Worm (Caenorhabditis elegans) whole organism, late embryonic: ENCODE data around the gene F22F7.11.

Experiments
- F13H6.1 ChIP-seq: sonication (generic microtip); optimal IDR thresholded peaks from 2 replicates; lab custom pipeline; 2016; ENCODE audit warnings: missing genetic modification characterization, missing compliant biosample characterization
- T23F11.4 ChIP-seq: fragments of 200-800 bp; sonication (Bioruptor generic); optimal IDR thresholded peaks from 2 replicates; lab custom pipeline; 2018; ENCODE audit warnings: mild to moderate bottlenecking, missing genetic modification characterization, missing compliant biosample characterization
- ceh-18 ChIP-seq: sonication (generic microtip); optimal IDR thresholded peaks from 2 replicates; lab custom pipeline; 2016; ENCODE audit warnings: missing genetic modification characterization, missing compliant biosample characterization
- elt-4 ChIP-seq: sonication (generic microtip); optimal IDR thresholded peaks from 2 replicates; lab custom pipeline; 2016; ENCODE audit warnings: missing genetic modification characterization, missing compliant biosample characterization
- hlh-30 ChIP-seq: sonication (generic microtip); optimal IDR thresholded peaks from 2 replicates; lab custom pipeline; 2017; ENCODE audit warnings: antibody characterized with exemption, missing genetic modification characterization, missing compliant biosample characterization; ENCODE audit not compliant: insufficient read depth
- pha-2 ChIP-seq: sonication (generic microtip); optimal IDR thresholded peaks from 2 replicates; lab custom pipeline; 2017; ENCODE audit warnings: mild to moderate bottlenecking, missing genetic modification characterization, missing compliant biosample characterization
- sox-2 ChIP-seq: fragments of 200-800 bp; sonication (Bioruptor generic); IDR thresholded peaks from 2 replicates; pipeline ENCODE4 v1.3.6; 2022; ENCODE audit warnings: missing genetic modification reagents, missing genetic modification characterization, missing compliant biosample characterization
- tbx-2 ChIP-seq: sonication (generic microtip); optimal IDR thresholded peaks from 2 replicates; lab custom pipeline; 2016; ENCODE audit warnings: missing genetic modification characterization, missing compliant biosample characterization

DNA sequence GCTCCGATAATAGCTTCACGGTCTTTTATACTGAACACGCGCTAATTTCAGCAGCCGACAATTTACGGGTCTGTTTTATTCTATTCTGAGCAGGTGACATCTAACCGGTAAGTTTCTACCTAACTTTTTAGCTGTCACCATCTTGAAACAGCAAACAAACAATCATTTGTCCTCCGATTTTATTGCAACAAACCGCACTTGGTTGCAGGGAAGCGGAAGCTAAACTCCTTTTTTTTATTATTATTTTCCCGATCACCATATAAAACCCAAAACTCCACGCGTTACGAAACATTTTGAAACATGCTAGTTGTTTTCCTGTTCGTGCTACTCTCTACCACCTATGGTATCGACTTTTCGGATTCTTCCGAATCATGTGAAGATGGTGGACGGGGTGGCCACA lies 22.0 kb upstream of the F22F7.11 start, which contains the start of gene clec-208:
- TF ChIP-seq sox-2 (GFP tag; lab: Robert Waterston, UW), result no peak
- TF ChIP-seq tbx-2 (tag; lab: Kevin White, UChicago), result no peak
- no peak for TF ChIP-seq elt-4 (tag; lab: Kevin White, UChicago)
- TF ChIP-seq F13H6.1 (tag; lab: Kevin White, UChicago), result no peak
- no peak for TF ChIP-seq hlh-30 (tag; lab: Kevin White, UChicago)
- TF ChIP-seq T23F11.4 (GFP tag; lab: Kevin White, UChicago), result no peak
- no peak for TF ChIP-seq ceh-18 (tag; lab: Kevin White, UChicago)
- TF ChIP-seq pha-2, result no peak
